Fruit fly (Drosophila melanogaster) whole organism, pupa: ENCODE results near the gene CG18598.

Source experiments
- CG10348 ChIP-seq: fragments of 200-800 bp; sonication (Bioruptor generic); IDR thresholded peaks from 2 replicates; pipeline ENCODE4 v1.3.6; 2022; ENCODE audit warnings: missing biosample characterization, missing genetic modification characterization
- CG12605 ChIP-seq: fragments of 200-800 bp; sonication (Bioruptor generic); IDR thresholded peaks from 2 replicates; pipeline ENCODE4 v1.3.6; 2022; ENCODE audit warnings: missing biosample characterization, missing genetic modification characterization
- CG13204 ChIP-seq: fragments of 200-800 bp; sonication (Bioruptor generic); optimal IDR thresholded peaks from 2 replicates; lab custom pipeline; 2018; ENCODE audit warnings: missing biosample characterization, mild to moderate bottlenecking, missing genetic modification characterization, moderate library complexity
- CG14655 ChIP-seq: fragments of 200-800 bp; sonication (Bioruptor generic); optimal IDR thresholded peaks from 3 replicates; lab custom pipeline; 2017; ENCODE audit warnings: mild to moderate bottlenecking, missing biosample characterization, missing genetic modification reagents, missing genetic modification characterization
- CG15710 ChIP-seq: fragments of 200-800 bp; sonication (Bioruptor generic); optimal IDR thresholded peaks from 2 replicates; lab custom pipeline; 2018; ENCODE audit warnings: missing biosample characterization, mild to moderate bottlenecking, missing genetic modification characterization, moderate library complexity
- CG17806 ChIP-seq: fragments of 200-800 bp; sonication (Bioruptor generic); optimal IDR thresholded peaks from 2 replicates; lab custom pipeline; 2018; ENCODE audit warnings: missing biosample characterization, mild to moderate bottlenecking, missing genetic modification characterization, moderate library complexity
- CG32121 ChIP-seq: fragments of 200-800 bp; sonication (Bioruptor generic); IDR thresholded peaks from 2 replicates; pipeline ENCODE4 v1.3.6; 2022; ENCODE audit warnings: missing biosample characterization, missing genetic modification characterization
- CG34367 ChIP-seq: fragments of 200-800 bp; sonication (Bioruptor generic); optimal IDR thresholded peaks from 2 replicates; lab custom pipeline; 2018; ENCODE audit warnings: missing biosample characterization, mild to moderate bottlenecking, missing genetic modification characterization
- CG4496 ChIP-seq: fragments of 200-800 bp; sonication (Bioruptor generic); IDR thresholded peaks from 3 replicates; pipeline ENCODE4 v1.3.6; 2022; ENCODE audit warnings: missing biosample characterization, missing genetic modification characterization
- CG8159 ChIP-seq: fragments of 200-800 bp; sonication (Bioruptor generic); optimal IDR thresholded peaks from 3 replicates; lab custom pipeline; 2018; ENCODE audit warnings: missing biosample characterization, mild to moderate bottlenecking, missing genetic modification characterization, moderate library complexity
- CG8301 ChIP-seq: fragments of 200-800 bp; sonication (Bioruptor generic); optimal IDR thresholded peaks from 2 replicates; lab custom pipeline; 2018; ENCODE audit warnings: missing biosample characterization, mild to moderate bottlenecking, missing genetic modification characterization
- CG9948 ChIP-seq: fragments of 200-800 bp; sonication (Bioruptor generic); optimal IDR thresholded peaks from 2 replicates; lab custom pipeline; 2018; ENCODE audit warnings: missing biosample characterization, mild to moderate bottlenecking, missing genetic modification characterization, moderate library complexity
- D1 ChIP-seq: fragments of 200-800 bp; sonication (Bioruptor generic); optimal IDR thresholded peaks from 2 replicates; lab custom pipeline; 2018; ENCODE audit warnings: missing biosample characterization, mild to moderate bottlenecking, missing genetic modification characterization, moderate library complexity
- EcR ChIP-seq: fragments of 200-800 bp; sonication (Bioruptor generic); optimal IDR thresholded peaks from 3 replicates; lab custom pipeline; 2019; ENCODE audit warnings: missing biosample characterization, missing genetic modification characterization, mild to moderate bottlenecking, moderate library complexity, missing genetic modification reagents
- Ets98B ChIP-seq: fragments of 200-800 bp; sonication (Bioruptor generic); IDR thresholded peaks from 2 replicates; pipeline ENCODE4 v1.3.6; 2022; ENCODE audit warnings: missing biosample characterization, missing genetic modification characterization
- Pif1A ChIP-seq: fragments of 200-800 bp; sonication (Bioruptor generic); optimal IDR thresholded peaks from 3 replicates; lab custom pipeline; 2016; ENCODE audit warnings: missing biosample characterization, missing genetic modification characterization
- Pif1B ChIP-seq: fragments of 200-800 bp; sonication (Bioruptor generic); optimal IDR thresholded peaks from 3 replicates; lab custom pipeline; 2016; ENCODE audit warnings: missing biosample characterization, missing genetic modification characterization
- Snoo ChIP-seq: fragments of 200-800 bp; sonication (Bioruptor generic); optimal IDR thresholded peaks from 3 replicates; lab custom pipeline; 2017; ENCODE audit warnings: missing biosample characterization, mild to moderate bottlenecking, missing genetic modification characterization, inconsistent platforms
- fd96Ca ChIP-seq: fragments of 200-800 bp; sonication (Bioruptor generic); IDR thresholded peaks from 3 replicates; pipeline ENCODE4 v1.3.6; 2022; ENCODE audit warnings: missing biosample characterization, missing genetic modification characterization
- gl ChIP-seq: fragments of 200-800 bp; sonication (Bioruptor generic); optimal IDR thresholded peaks from 2 replicates; lab custom pipeline; 2018; ENCODE audit warnings: missing biosample characterization, mild to moderate bottlenecking, missing genetic modification characterization
- rn ChIP-seq: fragments of 200-800 bp; sonication (Bioruptor generic); IDR thresholded peaks from 2 replicates; pipeline ENCODE4 v1.3.6; 2022; ENCODE audit warnings: missing biosample characterization, missing genetic modification characterization

CG18598 gene

dm6 chr3R:18223434-18223833 lies 27.5 kb upstream of the CG18598 start, which contains the start of the genes mTerf5 and Non3:
mTerf5 (minus strand) TSS chr3R:18223682.
Non3 (plus strand) TSS chr3R:18223722.
- TF ChIP-seq CG17806 (tag; lab: Kevin White, UChicago) = peak; percentile 37
- peak; percentile 61; the same call in 2 of the 3 replicates for TF ChIP-seq fd96Ca
- no peak for TF ChIP-seq CG13204 (GFP tag; lab: Kevin White, UChicago)
- TF ChIP-seq Pif1A (GFP tag; lab: Kevin White, UChicago) = no peak
- no peak for TF ChIP-seq rn (GFP tag; lab: Robert Waterston, UW)
- TF ChIP-seq CG32121 = 0 out of 2 replicates have a peak, but pooled peaks have one; percentile 35
- peak; percentile 42 for TF ChIP-seq CG8159 (tag; lab: Kevin White, UChicago)
- TF ChIP-seq EcR (GFP tag; lab: Kevin White, UChicago) = peak; percentile 86
- no peak for TF ChIP-seq Pif1B (GFP tag; lab: Kevin White, UChicago)
- TF ChIP-seq CG15710 = peak; percentile 49
- peak; percentile 25; the same call in 1 of the 2 replicates for TF ChIP-seq CG12605
- TF ChIP-seq Ets98B (GFP tag; lab: Robert Waterston, UW) = peak; percentile 32; the same call in 1 of the 2 replicates
- no peak for TF ChIP-seq CG10348 (GFP tag; lab: Robert Waterston, UW)
- no peak for TF ChIP-seq D1 (tag; lab: Kevin White, UChicago)
- TF ChIP-seq CG9948 = peak; percentile 5
- no peak for TF ChIP-seq CG4496
- TF ChIP-seq CG8301 (tag; lab: Kevin White, UChicago) = no peak
- no peak for TF ChIP-seq CG34367 (tag; lab: Kevin White, UChicago)
- peak; percentile 33 for TF ChIP-seq Snoo (tag; lab: Kevin White, UChicago)
- TF ChIP-seq CG14655 (GFP tag; lab: Kevin White, UChicago) = no peak
- no peak for TF ChIP-seq gl

- TF ChIP-seq EcR (GFP tag; lab: Kevin White, UChicago) (peak; percentile 6), rn (GFP tag; lab: Robert Waterston, UW) (no peak)
- TF ChIP-seq, all 21 proteins: peak for 1
Measured at dm6 chr3R:18226043-18226808, 24.7 kb upstream of the CG18598 start, which contains the start of the genes CG7168 and Mdh2. CG7168 (minus strand) TSS chr3R:18226082. Mdh2 (plus strand) TSS chr3R:18226396.

- TF ChIP-seq EcR (GFP tag; lab: Kevin White, UChicago) (peak; percentile 73), CG32121 (0 out of 2 replicates have a peak, but pooled peaks have one; percentile 25), CG4496 (peak; percentile 24; the same call in 2 of the 3 replicates), CG34367 (tag; lab: Kevin White, UChicago) (no peak)
Measured at dm6 chr3R:18226809-18227157, 24.1 kb upstream of the CG18598 start.

dm6 chr3R:18227385-18227784 lies 23.5 kb upstream of the CG18598 start:
- TF ChIP-seq Snoo (tag; lab: Kevin White, UChicago) (no peak), CG8159 (tag; lab: Kevin White, UChicago) (no peak), CG4496 (no peak), CG32121 (no peak), CG9948 (no peak), Ets98B (GFP tag; lab: Robert Waterston, UW) (no peak), CG8301 (tag; lab: Kevin White, UChicago) (no peak), D1 (tag; lab: Kevin White, UChicago) (no peak), gl (no peak), Pif1B (GFP tag; lab: Kevin White, UChicago) (no peak), CG12605 (no peak), CG15710 (no peak), CG17806 (tag; lab: Kevin White, UChicago) (no peak), CG13204 (GFP tag; lab: Kevin White, UChicago) (no peak), CG34367 (tag; lab: Kevin White, UChicago) (no peak), CG10348 (GFP tag; lab: Robert Waterston, UW) (no peak), Pif1A (GFP tag; lab: Kevin White, UChicago) (no peak), rn (GFP tag; lab: Robert Waterston, UW) (no peak), EcR (GFP tag; lab: Kevin White, UChicago) (no peak)

dm6 chr3R:18228713-18229222 lies 22.1 kb upstream of the CG18598 start:
- no peak for TF ChIP-seq rn (GFP tag; lab: Robert Waterston, UW)
- TF ChIP-seq gl = no peak
- no peak for TF ChIP-seq CG34367 (tag; lab: Kevin White, UChicago)
- peak; percentile 29; the same call in 1 of the 2 replicates for TF ChIP-seq Ets98B (GFP tag; lab: Robert Waterston, UW)
- TF ChIP-seq CG12605 = no peak
- no peak for TF ChIP-seq EcR (GFP tag; lab: Kevin White, UChicago)
- no peak for TF ChIP-seq Snoo (tag; lab: Kevin White, UChicago)

- TF ChIP-seq EcR (GFP tag; lab: Kevin White, UChicago) (no peak), Ets98B (GFP tag; lab: Robert Waterston, UW) (no peak), rn (GFP tag; lab: Robert Waterston, UW) (no peak), Pif1B (GFP tag; lab: Kevin White, UChicago) (no peak), CG17806 (tag; lab: Kevin White, UChicago) (no peak), Snoo (tag; lab: Kevin White, UChicago) (no peak)
Measured at dm6 chr3R:18230229-18230628, 20.7 kb upstream of the CG18598 start.
